Fruit fly (Drosophila melanogaster) whole organism, adult: ENCODE measurements around the gene Twdlalpha.
A peak's percentile ranks its signal among the peaks of the same experiment; 100 is the strongest.

Source experiments
- CG11617 ChIP-seq: fragments of 200-800 bp; sonication (Bioruptor generic); optimal IDR thresholded peaks from 2 replicates; lab custom pipeline; 2017; ENCODE audit warnings: mild to moderate bottlenecking, missing biosample characterization, missing genetic modification reagents, missing genetic modification characterization
- CG12768 ChIP-seq: fragments of 200-800 bp; sonication (Bioruptor generic); optimal IDR thresholded peaks from 2 replicates; lab custom pipeline; 2017; ENCODE audit warnings: missing biosample characterization, missing genetic modification characterization, mild to moderate bottlenecking, moderate library complexity, missing genetic modification reagents
- CG14711 ChIP-seq: fragments of 200-800 bp; sonication (Bioruptor generic); optimal IDR thresholded peaks from 2 replicates; lab custom pipeline; 2018; ENCODE audit warnings: missing biosample characterization, mild to moderate bottlenecking, missing genetic modification characterization, moderate library complexity
- CG1620 ChIP-seq: fragments of 200-800 bp; sonication (Bioruptor generic); optimal IDR thresholded peaks from 2 replicates; lab custom pipeline; 2016; ENCODE audit warnings: missing biosample characterization, missing genetic modification characterization
- CG33017 ChIP-seq: fragments of 200-800 bp; sonication (Bioruptor generic); optimal IDR thresholded peaks from 2 replicates; lab custom pipeline; 2018; ENCODE audit warnings: missing biosample characterization, mild to moderate bottlenecking, missing genetic modification characterization, moderate library complexity
- CG5204 ChIP-seq: fragments of 200-800 bp; sonication (Bioruptor generic); optimal IDR thresholded peaks from 2 replicates; lab custom pipeline; 2016; ENCODE audit warnings: missing biosample characterization, missing genetic modification characterization
- CG7045 ChIP-seq: fragments of 200-800 bp; sonication (Bioruptor generic); optimal IDR thresholded peaks from 2 replicates; lab custom pipeline; 2017; ENCODE audit warnings: missing biosample characterization, mild to moderate bottlenecking, missing genetic modification characterization
- CG7101 ChIP-seq: fragments of 200-800 bp; sonication (Bioruptor generic); optimal IDR thresholded peaks from 2 replicates; lab custom pipeline; 2018; ENCODE audit warnings: missing biosample characterization, mild to moderate bottlenecking, missing genetic modification characterization, moderate library complexity
- Clk ChIP-seq: fragments of 200-800 bp; sonication (Bioruptor generic); optimal IDR thresholded peaks from 2 replicates; lab custom pipeline; 2017; ENCODE audit warnings: missing biosample characterization, missing genetic modification characterization
- Crg-1 ChIP-seq: fragments of 200-800 bp; sonication (Bioruptor generic); optimal IDR thresholded peaks from 2 replicates; lab custom pipeline; 2016; ENCODE audit warnings: missing biosample characterization, missing genetic modification characterization
- Hr96 ChIP-seq: fragments of 200-800 bp; sonication (Bioruptor generic); optimal IDR thresholded peaks from 2 replicates; lab custom pipeline; 2016; ENCODE audit warnings: missing biosample characterization, missing genetic modification characterization
- Mnt ChIP-seq: fragments of 200-800 bp; sonication (Bioruptor generic); optimal IDR thresholded peaks from 2 replicates; lab custom pipeline; 2016; ENCODE audit warnings: missing biosample characterization, mild to moderate bottlenecking, missing genetic modification characterization
- bab1 ChIP-seq: fragments of 200-800 bp; sonication (Bioruptor generic); optimal IDR thresholded peaks from 3 replicates; lab custom pipeline; 2019; ENCODE audit warnings: missing biosample characterization, mild to moderate bottlenecking, missing genetic modification characterization, moderate library complexity
- cic ChIP-seq: fragments of 200-800 bp; sonication (Bioruptor generic); optimal IDR thresholded peaks from 2 replicates; lab custom pipeline; 2017; ENCODE audit warnings: missing biosample characterization, mild to moderate bottlenecking, missing genetic modification characterization, moderate library complexity
- cnc ChIP-seq, 2 experiments: fragments of >200 bp; optimal IDR thresholded peaks; 2 replicates each; lab custom pipeline; 2017
- kay ChIP-seq: fragments of 200-800 bp; sonication (Bioruptor generic); peaks from one replicate; lab custom pipeline; 2016; ENCODE audit warnings: missing biosample characterization, missing genetic modification characterization, borderline replicate concordance
- ovo ChIP-seq: fragments of 200-800 bp; sonication (Bioruptor generic); optimal IDR thresholded peaks from 2 replicates; lab custom pipeline; 2016; ENCODE audit warnings: missing biosample characterization, missing genetic modification characterization
- pad ChIP-seq: fragments of 200-800 bp; sonication (Bioruptor generic); optimal IDR thresholded peaks from 3 replicates; lab custom pipeline; 2017; ENCODE audit warnings: missing biosample characterization, missing genetic modification characterization, mild to moderate bottlenecking, moderate library complexity, missing genetic modification reagents
- tj ChIP-seq: fragments of 200-800 bp; sonication (Bioruptor generic); optimal IDR thresholded peaks from 3 replicates; lab custom pipeline; 2017; ENCODE audit warnings: missing biosample characterization, mild to moderate bottlenecking, missing genetic modification characterization, moderate library complexity
- toe ChIP-seq: fragments of 200-800 bp; sonication (Bioruptor generic); optimal IDR thresholded peaks from 2 replicates; lab custom pipeline; 2016; ENCODE audit warnings: missing biosample characterization, missing genetic modification characterization

Twdlalpha gene

DNA sequence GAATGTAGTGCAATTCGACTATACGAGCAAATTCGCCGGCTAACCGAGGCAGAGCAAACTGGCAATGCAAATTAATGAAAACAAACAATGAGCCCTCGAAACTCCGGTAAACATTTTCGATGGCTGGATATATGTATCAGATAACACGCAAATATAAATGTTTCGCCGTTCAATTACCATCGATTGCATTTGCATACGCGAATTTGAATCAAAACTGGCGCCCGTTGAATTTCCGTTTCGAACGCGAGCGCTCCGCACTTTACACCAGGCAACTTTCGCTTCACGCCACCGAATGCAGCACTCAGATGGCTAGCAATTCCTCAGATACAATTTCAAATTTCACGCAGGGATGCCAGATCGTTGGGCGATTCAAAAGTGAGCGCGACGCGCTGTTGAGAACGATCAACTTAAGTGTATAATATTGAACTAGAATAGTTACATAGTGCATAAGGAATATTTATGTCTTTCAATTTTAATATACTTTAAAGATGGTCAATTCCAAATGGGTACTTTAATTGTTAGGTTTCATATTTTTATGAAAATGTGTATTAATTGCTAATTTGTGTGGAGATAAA is 40.6 kb downstream of the Twdlalpha start, which contains the start of gene if:
Gene if (minus strand): TSS at position 294 of the 575 bp plus-strand sequence.
- TF ChIP-seq kay (GFP tag; lab: Kevin White, UChicago) (no peak), bab1 (GFP tag; lab: Kevin White, UChicago) (no peak), cnc (optimal IDR thresholded peaks at IDR 0.05; lab: Kevin White, UChicago) (no peak)

- TF ChIP-seq CG14711 (tag; lab: Kevin White, UChicago) (no peak), tj (no peak), bab1 (GFP tag; lab: Kevin White, UChicago) (peak; percentile 51)
Observed at dm6 chrX:16783743-16784142, 41.1 kb downstream of the Twdlalpha start, which contains the start of gene mRpL22. mRpL22 (plus strand) TSS chrX:16783933.

DNA sequence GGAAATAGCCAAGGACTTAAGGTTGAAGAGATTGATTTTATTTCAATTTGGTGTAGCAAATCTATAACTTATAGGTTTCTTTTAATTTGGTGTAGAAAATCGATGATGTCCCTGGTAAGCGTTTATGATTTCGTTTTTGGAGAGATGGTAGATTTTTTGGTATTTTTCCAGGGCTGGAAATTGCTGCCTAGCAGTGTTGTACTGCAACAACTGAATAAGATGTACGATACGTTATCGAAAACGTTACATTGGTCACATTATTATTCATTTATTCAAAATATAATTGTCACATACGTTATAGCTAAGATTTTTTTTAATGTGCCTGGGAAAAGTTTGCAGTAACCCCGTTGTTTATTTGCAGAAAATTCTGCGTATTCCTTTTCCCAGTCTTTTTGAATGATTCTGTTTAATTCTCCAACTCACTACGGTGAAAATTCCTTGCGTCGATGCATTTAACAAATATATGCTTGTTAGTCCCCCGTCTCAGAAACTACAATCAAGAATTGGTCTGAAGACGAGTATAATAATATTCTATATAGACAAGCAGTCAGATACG is 44.3 kb downstream of the Twdlalpha start, which contains the start of the genes CG9609 and Sap30:
Gene CG9609 (minus strand): TSS at position 149 of the 556 bp plus-strand sequence.
Gene Sap30 (plus strand): TSS at position 424 of the 556 bp plus-strand sequence.
- TF ChIP-seq ovo (GFP tag; lab: Kevin White, UChicago) = no peak
- TF ChIP-seq CG33017 (tag; lab: Kevin White, UChicago) = no peak
- no peak for TF ChIP-seq CG14711 (tag; lab: Kevin White, UChicago)
- TF ChIP-seq Hr96 = no peak
- no peak for TF ChIP-seq CG7045 (GFP tag; lab: Kevin White, UChicago)

- TF ChIP-seq ovo (GFP tag; lab: Kevin White, UChicago) = no peak
- TF ChIP-seq CG14711 (tag; lab: Kevin White, UChicago) = peak; percentile 17
- TF ChIP-seq CG7101 = peak; percentile 58
- TF ChIP-seq CG11617 = peak; percentile 7
- TF ChIP-seq Crg-1 (GFP tag; lab: Kevin White, UChicago) = peak; percentile 12
- TF ChIP-seq pad (GFP tag; lab: Kevin White, UChicago) = no peak
- TF ChIP-seq bab1 (GFP tag; lab: Kevin White, UChicago) = peak; percentile 3
Observed at dm6 chrX:16787416-16787900, 44.8 kb downstream of the Twdlalpha start.

DNA sequence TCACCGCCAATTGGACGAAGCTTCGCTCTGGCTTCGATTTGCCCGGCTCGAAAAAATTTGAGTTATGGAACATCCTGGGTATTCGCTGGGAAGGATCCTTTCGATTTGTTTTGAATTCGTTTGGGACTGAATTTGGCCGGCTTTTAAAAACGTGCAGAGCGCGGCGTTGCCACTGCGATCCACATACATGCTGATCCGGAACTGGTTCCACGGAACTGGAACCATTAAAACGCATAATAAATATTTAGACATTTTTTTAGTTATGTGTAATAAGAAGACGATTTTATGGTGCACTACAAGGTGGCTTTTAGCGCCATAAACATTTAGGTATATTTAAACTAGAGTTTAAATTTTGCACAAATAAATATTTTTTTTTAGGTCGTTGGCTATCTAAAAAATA is 48.4 kb downstream of the Twdlalpha start, which contains the start of gene Rrp45:
Gene Rrp45 (minus strand): TSS at position 209 of the 400 bp plus-strand sequence.
- TF ChIP-seq Mnt (GFP tag; lab: Kevin White, UChicago) (peak; percentile 90), kay (GFP tag; lab: Kevin White, UChicago) (no peak), CG1620 (peak; percentile 25)

DNA sequence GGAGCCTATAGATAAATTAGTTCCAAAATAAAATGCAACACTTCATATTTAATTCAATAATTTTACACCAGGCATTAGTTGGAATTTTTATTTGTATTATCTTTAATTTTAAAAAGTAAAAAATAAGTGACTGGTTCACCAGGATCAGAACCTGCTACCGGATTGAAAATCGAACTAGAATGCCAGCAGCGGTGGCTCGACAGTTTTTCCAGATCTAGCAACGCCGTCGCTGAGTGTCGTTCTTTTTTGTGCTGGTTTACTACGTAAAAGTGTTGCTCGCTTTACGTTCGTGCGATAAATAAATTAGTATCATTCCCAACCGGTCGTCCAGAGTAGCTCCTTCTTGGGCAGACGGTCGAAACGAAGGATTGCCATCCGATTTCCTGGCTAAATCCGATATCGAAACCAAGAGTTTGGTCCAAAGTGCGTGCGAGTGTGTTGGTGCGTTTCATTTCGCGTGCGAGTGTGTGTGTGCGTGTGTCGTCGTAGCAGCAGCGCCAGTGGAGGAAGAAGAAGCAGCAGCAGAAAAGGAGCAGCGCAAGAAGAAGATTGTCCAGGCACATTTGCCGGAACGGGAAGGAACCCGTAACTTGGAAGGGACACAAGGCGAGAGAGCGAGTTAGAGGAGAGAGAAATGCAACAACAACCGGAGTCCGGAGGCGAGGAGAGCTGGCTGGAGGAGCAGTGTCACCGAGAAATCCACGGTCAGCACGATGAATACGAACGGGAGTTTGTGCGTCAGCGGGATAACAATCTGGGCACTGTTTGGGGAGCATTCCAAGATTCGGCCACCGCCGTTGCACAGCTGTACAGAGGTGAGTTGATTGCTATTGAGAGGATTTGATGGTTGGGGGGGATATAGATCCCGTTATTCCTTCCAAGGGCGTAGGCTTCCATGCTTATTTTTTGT is 49.5 kb downstream of the Twdlalpha start, which contains the start of gene CG4768:
Gene CG4768 (plus strand): TSS at position 200 of the 910 bp plus-strand sequence.
- TF ChIP-seq CG12768 (GFP tag; lab: Kevin White, UChicago) (no peak), bab1 (GFP tag; lab: Kevin White, UChicago) (peak; percentile 50), tj (peak; percentile 12), pad (GFP tag; lab: Kevin White, UChicago) (peak; percentile 96), Hr96 (no peak), cic (GFP tag; lab: Kevin White, UChicago) (no peak), CG5204 (no peak), Clk (no peak), ovo (GFP tag; lab: Kevin White, UChicago) (no peak), toe (GFP tag; lab: Kevin White, UChicago) (no peak), kay (GFP tag; lab: Kevin White, UChicago) (no peak), Mnt (GFP tag; lab: Kevin White, UChicago) (peak; percentile 69), CG7045 (GFP tag; lab: Kevin White, UChicago) (no peak), Crg-1 (GFP tag; lab: Kevin White, UChicago) (no peak), cnc (optimal IDR thresholded peaks at IDR 0.05; lab: Kevin White, UChicago) (no peak), CG11617 (no peak), CG1620 (peak; percentile 25), CG7101 (no peak), CG33017 (tag; lab: Kevin White, UChicago) (no peak), CG14711 (tag; lab: Kevin White, UChicago) (no peak)
